Worm (Caenorhabditis elegans) whole organism, mixed stage, embryonic: Measurements from ENCODE around the gene rpt-4.

Source experiments
- ces-1 ChIP-seq: fragments of 150-350 bp; optimal IDR thresholded peaks from 2 replicates; lab custom pipeline; 2014; ENCODE audit warnings: missing biosample characterization, missing genetic modification reagents, missing genetic modification characterization
- mab-5 ChIP-seq: fragments of 150-350 bp; optimal IDR thresholded peaks from 2 replicates; lab custom pipeline; 2014; ENCODE audit warnings: missing biosample characterization, missing genetic modification characterization
- nhr-28 ChIP-seq: fragments of 150-350 bp; optimal IDR thresholded peaks from 2 replicates; lab custom pipeline; 2014; ENCODE audit warnings: missing biosample characterization, missing genetic modification characterization
- snpc-4 ChIP-seq: fragments of 150-350 bp; optimal IDR thresholded peaks from 2 replicates; lab custom pipeline; 2014; ENCODE audit warnings: missing biosample characterization, missing genetic modification characterization
- unc-62 ChIP-seq: fragments of 150-350 bp; optimal IDR thresholded peaks from 2 replicates; lab custom pipeline; 2014; ENCODE audit warnings: missing biosample characterization, missing genetic modification reagents, missing genetic modification characterization

DNA sequence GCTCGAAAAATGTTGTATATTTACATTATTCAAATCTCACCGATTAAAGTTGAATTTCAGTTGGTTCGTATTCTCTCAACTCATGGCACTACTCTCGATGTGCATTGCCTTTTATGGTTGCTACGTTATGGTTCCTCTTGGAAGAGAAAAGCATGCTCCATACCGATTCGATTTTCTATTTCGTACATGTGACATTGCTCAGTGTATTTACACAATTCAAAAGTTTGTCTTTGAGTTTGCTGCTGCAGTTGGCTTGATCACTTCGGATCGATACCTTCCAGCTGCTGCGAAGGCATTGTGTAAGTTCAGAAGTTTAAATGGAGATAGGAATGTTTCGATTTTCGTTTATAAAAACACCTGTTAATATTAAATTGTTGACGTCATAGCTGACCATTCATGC, 37.8 kb downstream of the rpt-4 start:
- no peak for TF ChIP-seq ces-1 (GFP tag; lab: Kevin White, UChicago)
- TF ChIP-seq snpc-4 (tag; lab: Kevin White, UChicago), result no peak
- no peak for TF ChIP-seq mab-5 (tag; lab: Kevin White, UChicago)
- no peak for TF ChIP-seq unc-62
- TF ChIP-seq nhr-28 (tag; lab: Kevin White, UChicago), result no peak
